Worm (Caenorhabditis elegans) whole organism, late embryonic: Measurements from ENCODE around the gene srv-9.

ENCODE experiments used
- C08G9.2 ChIP-seq: sonication (generic microtip); optimal IDR thresholded peaks from 2 replicates; lab custom pipeline; 2016; ENCODE audit warnings: mild to moderate bottlenecking, missing genetic modification characterization, moderate library complexity, missing compliant biosample characterization
- F13H6.1 ChIP-seq: sonication (generic microtip); optimal IDR thresholded peaks from 2 replicates; lab custom pipeline; 2016; ENCODE audit warnings: missing genetic modification characterization, missing compliant biosample characterization
- K02D7.2 ChIP-seq: sonication (generic microtip); optimal IDR thresholded peaks from 2 replicates; lab custom pipeline; 2017; ENCODE audit warnings: mild to moderate bottlenecking, missing genetic modification characterization, missing compliant biosample characterization
- Y22D7AL.16 ChIP-seq: sonication (generic microtip); optimal IDR thresholded peaks from 2 replicates; lab custom pipeline; 2016; ENCODE audit warnings: missing genetic modification characterization, missing compliant biosample characterization
- ama-1 ChIP-seq: fragments of 150-350 bp; optimal IDR thresholded peaks from 2 replicates; lab custom pipeline; 2014
- ceh-14 ChIP-seq: sonication (generic microtip); optimal IDR thresholded peaks from 2 replicates; lab custom pipeline; 2016; ENCODE audit warnings: missing genotype, missing genetic modification characterization, missing compliant biosample characterization
- ceh-18 ChIP-seq: sonication (generic microtip); optimal IDR thresholded peaks from 2 replicates; lab custom pipeline; 2016; ENCODE audit warnings: missing genetic modification characterization, missing compliant biosample characterization
- ceh-2 ChIP-seq: sonication (generic microtip); optimal IDR thresholded peaks from 2 replicates; lab custom pipeline; 2016; ENCODE audit warnings: missing genotype, missing genetic modification characterization, missing compliant biosample characterization
- ceh-22 ChIP-seq: sonication (generic microtip); optimal IDR thresholded peaks from 2 replicates; lab custom pipeline; 2017; ENCODE audit warnings: missing biosample characterization, missing genetic modification characterization
- ceh-24 ChIP-seq: sonication (generic microtip); optimal IDR thresholded peaks from 2 replicates; lab custom pipeline; 2016; ENCODE audit warnings: mild to moderate bottlenecking, missing genetic modification characterization, missing compliant biosample characterization
- ceh-30 ChIP-seq: fragments of 150-350 bp; optimal IDR thresholded peaks from 2 replicates; lab custom pipeline; 2014; ENCODE audit warnings: missing biosample characterization, missing genetic modification characterization
- ceh-34 ChIP-seq: sonication (generic microtip); optimal IDR thresholded peaks from 2 replicates; lab custom pipeline; 2016; ENCODE audit warnings: mild to moderate bottlenecking, missing genetic modification characterization, missing compliant biosample characterization
- ceh-48 ChIP-seq: sonication (generic microtip); optimal IDR thresholded peaks from 2 replicates; lab custom pipeline; 2016; ENCODE audit warnings: missing genetic modification characterization, inconsistent platforms, missing compliant biosample characterization
- ceh-9 ChIP-seq: sonication (generic microtip); optimal IDR thresholded peaks from 2 replicates; lab custom pipeline; 2016; ENCODE audit warnings: mild to moderate bottlenecking, missing genetic modification characterization, inconsistent platforms, missing compliant biosample characterization
- che-1 ChIP-seq: sonication (generic microtip); optimal IDR thresholded peaks from 2 replicates; lab custom pipeline; 2016; ENCODE audit warnings: mild to moderate bottlenecking, missing genetic modification characterization, missing compliant biosample characterization
- dve-1 ChIP-seq: sonication (generic microtip); optimal IDR thresholded peaks from 2 replicates; lab custom pipeline; 2017; ENCODE audit warnings: antibody characterized with exemption, mild to moderate bottlenecking, missing genetic modification characterization, missing compliant biosample characterization
- elt-2 ChIP-seq: sonication (generic microtip); optimal IDR thresholded peaks from 2 replicates; lab custom pipeline; 2016; ENCODE audit warnings: missing genetic modification reagents, missing genetic modification characterization, missing compliant biosample characterization
- elt-4 ChIP-seq: sonication (generic microtip); optimal IDR thresholded peaks from 2 replicates; lab custom pipeline; 2016; ENCODE audit warnings: missing genetic modification characterization, missing compliant biosample characterization
- fax-1 ChIP-seq: sonication (generic microtip); optimal IDR thresholded peaks from 2 replicates; lab custom pipeline; 2016; ENCODE audit warnings: missing genotype, missing genetic modification characterization, missing compliant biosample characterization
- fkh-10 ChIP-seq: fragments of 150-350 bp; optimal IDR thresholded peaks from 2 replicates; lab custom pipeline; 2014; ENCODE audit warnings: missing biosample characterization, missing genetic modification reagents, missing genetic modification characterization
- gmeb-2 ChIP-seq: sonication (generic microtip); optimal IDR thresholded peaks from 2 replicates; lab custom pipeline; 2016; ENCODE audit warnings: missing genetic modification characterization, inconsistent platforms, missing compliant biosample characterization
- hlh-13 ChIP-seq: fragments of 200-800 bp; sonication (Bioruptor generic); optimal IDR thresholded peaks from 2 replicates; lab custom pipeline; 2018; ENCODE audit warnings: mild to moderate bottlenecking, missing genetic modification characterization, missing compliant biosample characterization
- hlh-15 ChIP-seq: sonication (generic microtip); optimal IDR thresholded peaks from 2 replicates; lab custom pipeline; 2016; ENCODE audit warnings: missing genetic modification characterization, missing compliant biosample characterization
- hlh-30 ChIP-seq: sonication (generic microtip); optimal IDR thresholded peaks from 2 replicates; lab custom pipeline; 2017; ENCODE audit warnings: antibody characterized with exemption, missing genetic modification characterization, missing compliant biosample characterization; ENCODE audit not compliant: insufficient read depth
- hlh-6 ChIP-seq: sonication (generic microtip); optimal IDR thresholded peaks from 2 replicates; lab custom pipeline; 2016; ENCODE audit warnings: missing genotype, missing genetic modification characterization, missing compliant biosample characterization
- hlh-8 ChIP-seq: sonication (generic microtip); optimal IDR thresholded peaks from 2 replicates; lab custom pipeline; 2016; ENCODE audit warnings: missing genotype, missing genetic modification characterization, missing compliant biosample characterization
- nfya-1 ChIP-seq: sonication (generic microtip); optimal IDR thresholded peaks from 2 replicates; lab custom pipeline; 2017; ENCODE audit warnings: missing genetic modification characterization, mild to moderate bottlenecking, missing compliant biosample characterization, antibody characterized with exemption, moderate library complexity
- nhr-11 ChIP-seq: fragments of 150-350 bp; optimal IDR thresholded peaks from 2 replicates; lab custom pipeline; 2014; ENCODE audit warnings: missing biosample characterization, missing genetic modification characterization
- pat-9 ChIP-seq: fragments of 200-800 bp; sonication (Bioruptor generic); optimal IDR thresholded peaks from 2 replicates; lab custom pipeline; 2018; ENCODE audit warnings: mild to moderate bottlenecking, missing genetic modification characterization, moderate library complexity, missing compliant biosample characterization
- pha-2 ChIP-seq: sonication (generic microtip); optimal IDR thresholded peaks from 2 replicates; lab custom pipeline; 2017; ENCODE audit warnings: mild to moderate bottlenecking, missing genetic modification characterization, missing compliant biosample characterization
- pha-4 ChIP-seq: fragments of 150-350 bp; optimal IDR thresholded peaks from 2 replicates; lab custom pipeline; 2018; ENCODE audit warnings: missing biosample characterization, missing genetic modification reagents, missing genetic modification characterization
- pros-1 ChIP-seq: fragments of 150-350 bp; optimal IDR thresholded peaks from 2 replicates; lab custom pipeline; 2014; ENCODE audit warnings: missing biosample characterization, missing genetic modification reagents, missing genetic modification characterization
- sox-4 ChIP-seq: sonication (generic microtip); optimal IDR thresholded peaks from 2 replicates; lab custom pipeline; 2017; ENCODE audit warnings: mild to moderate bottlenecking, missing genetic modification characterization, inconsistent platforms, missing compliant biosample characterization
- tbx-2 ChIP-seq: sonication (generic microtip); optimal IDR thresholded peaks from 2 replicates; lab custom pipeline; 2016; ENCODE audit warnings: missing genetic modification characterization, missing compliant biosample characterization
- ttx-3 ChIP-seq: sonication (generic microtip); optimal IDR thresholded peaks from 2 replicates; lab custom pipeline; 2016; ENCODE audit warnings: missing genetic modification reagents, missing genetic modification characterization, missing compliant biosample characterization
- unc-3 ChIP-seq, 2 experiments: fragments of 200-800 bp in 1 of 2; sonication (Bioruptor generic) in 1 of 2; sonication (generic microtip) in 1 of 2; conservative IDR thresholded peaks in 1 of 2; optimal IDR thresholded peaks in 1 of 2; 2 replicates each; pipeline versions ENCODE4 v1.3.6 to Lab custom; 2016 to 2022; ENCODE audit warnings: missing compliant biosample characterization in 2 of 2, missing genetic modification characterization in 2 of 2, missing genetic modification reagents in 1 of 2
- unc-55 ChIP-seq: sonication (generic microtip); optimal IDR thresholded peaks from 2 replicates; lab custom pipeline; 2017; ENCODE audit warnings: missing biosample characterization, missing genetic modification reagents, missing genetic modification characterization
- zip-5 ChIP-seq: sonication (generic microtip); optimal IDR thresholded peaks from 2 replicates; lab custom pipeline; 2016; ENCODE audit warnings: missing genetic modification characterization, missing compliant biosample characterization

Gene srv-9

ce11 chrV:13408440-13408839 lies 14.5 kb downstream of the srv-9 start:
- TF ChIP-seq ceh-9: no peak

- no peak for TF ChIP-seq K02D7.2 (tag; lab: Kevin White, UChicago)
- no peak for TF ChIP-seq ceh-30 (tag; lab: Kevin White, UChicago)
- no peak for TF ChIP-seq nhr-11
- no peak for TF ChIP-seq sox-4 (tag; lab: Kevin White, UChicago)
- TF ChIP-seq ceh-2 (tag; lab: Kevin White, UChicago): no peak
- TF ChIP-seq elt-2 (tag; lab: Kevin White, UChicago): no peak
Observed at ce11 chrV:13407913-13408312, 15.0 kb downstream of the srv-9 start, which contains the start of gene F53F1.3. Gene F53F1.3 (plus strand): TSS chrV:13408242.

ce11 chrV:13406511-13406910 lies 16.4 kb downstream of the srv-9 start, which contains the start of gene F53F1.2:
Gene F53F1.2 (plus strand): TSS chrV:13406816.
- TF ChIP-seq che-1 (tag; lab: Kevin White, UChicago) (no peak), ceh-14 (tag; lab: Kevin White, UChicago) (no peak), Y22D7AL.16 (tag; lab: Kevin White, UChicago) (no peak), ceh-24 (tag; lab: Kevin White, UChicago) (no peak), nfya-1 (tag; lab: Kevin White, UChicago) (no peak), hlh-13 (GFP tag; lab: Kevin White, UChicago) (no peak), pha-2 (tag; lab: Kevin White, UChicago) (no peak), ceh-22 (tag; lab: Kevin White, UChicago) (no peak), hlh-6 (tag; lab: Kevin White, UChicago) (no peak), F13H6.1 (no peak), ttx-3 (tag; lab: Kevin White, UChicago) (no peak), gmeb-2 (tag; lab: Kevin White, UChicago) (no peak), pros-1 (tag; lab: Kevin White, UChicago) (no peak), fax-1 (tag; lab: Kevin White, UChicago) (no peak), hlh-30 (tag; lab: Kevin White, UChicago) (no peak), ama-1 (no peak), ceh-48 (tag; lab: Kevin White, UChicago) (no peak), tbx-2 (tag; lab: Kevin White, UChicago) (no peak), nhr-11 (no peak)

ce11 chrV:13406032-13406431 lies 16.9 kb downstream of the srv-9 start, which contains the start of gene cutl-1:
Gene cutl-1 (minus strand): TSS chrV:13406114.
- TF ChIP-seq zip-5 (no peak), hlh-6 (tag; lab: Kevin White, UChicago) (no peak), pha-4 (tag; lab: Kevin White, UChicago) (no peak), fax-1 (tag; lab: Kevin White, UChicago) (no peak), ceh-30 (tag; lab: Kevin White, UChicago) (no peak), ceh-24 (tag; lab: Kevin White, UChicago) (no peak), elt-4 (tag; lab: Kevin White, UChicago) (no peak), C08G9.2 (tag; lab: Kevin White, UChicago) (no peak), ceh-48 (tag; lab: Kevin White, UChicago) (no peak), ceh-34 (no peak), ceh-9 (no peak), hlh-15 (tag; lab: Kevin White, UChicago) (no peak), hlh-8 (tag; lab: Kevin White, UChicago) (no peak), unc-3 (GFP tag; conservative IDR thresholded peaks at IDR 0.05; lab: Robert Waterston, UW) (no peak), unc-3 (tag; optimal IDR thresholded peaks at IDR 0.05; lab: Kevin White, UChicago) (no peak), ceh-22 (tag; lab: Kevin White, UChicago) (no peak), ceh-2 (tag; lab: Kevin White, UChicago) (no peak), pat-9 (tag; lab: Kevin White, UChicago) (no peak)

ce11 chrV:13402524-13402923 lies 20.4 kb downstream of the srv-9 start:
- TF ChIP-seq unc-55 (GFP tag; lab: Kevin White, UChicago): peak; percentile 83
- no peak for TF ChIP-seq ceh-48 (tag; lab: Kevin White, UChicago)
- TF ChIP-seq dve-1 (tag; lab: Kevin White, UChicago): no peak
- TF ChIP-seq hlh-30 (tag; lab: Kevin White, UChicago): peak; percentile 40
- no peak for TF ChIP-seq fkh-10 (GFP tag; lab: Kevin White, UChicago)
- TF ChIP-seq ceh-18 (tag; lab: Kevin White, UChicago): peak; percentile 34
